Worm (Caenorhabditis elegans): ENCODE data around the gene catp-8.

The catp-8 gene

DNA sequence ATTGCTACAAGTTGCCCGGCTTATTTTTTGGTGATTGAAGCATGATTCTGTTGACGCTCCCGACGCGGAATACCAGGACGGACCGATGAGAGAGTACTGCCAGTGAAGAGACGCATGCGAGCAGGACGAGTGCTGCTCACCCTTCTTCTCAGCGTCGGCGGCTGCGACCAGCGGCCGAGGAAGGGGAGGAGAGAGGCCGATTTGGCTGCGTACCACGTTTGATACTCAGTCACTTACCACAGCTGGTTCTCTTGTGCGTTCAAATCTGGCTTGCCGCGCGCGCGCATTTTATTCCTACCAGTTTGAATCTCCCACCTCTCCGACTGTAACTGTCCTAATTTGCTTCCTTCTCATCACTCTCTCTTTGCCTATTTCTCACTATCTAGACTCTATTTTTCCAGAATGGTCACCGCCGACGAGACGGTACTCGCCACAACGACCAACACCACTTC, 45.2 kb upstream of the catp-8 start, which contains the start of gene mep-1 (continued):
- no peak for TF ChIP-seq snpc-4 (GFP tag; optimal IDR thresholded peaks at IDR 0.05)
- TF ChIP-seq snpc-4 (tag; optimal IDR thresholded peaks at IDR 0.05) = peak in 2 of 4 experiments; percentile 59 to 61
- no peak for TF ChIP-seq repo-1 (tag; optimal IDR thresholded peaks at IDR 0.05)
- TF ChIP-seq aptf-3 (GFP tag; IDR thresholded peaks at IDR 0.05) = no peak
- no peak for TF ChIP-seq B0336.3 (GFP tag; IDR thresholded peaks at IDR 0.05)
- no peak for TF ChIP-seq nhr-90 (tag; optimal IDR thresholded peaks at IDR 0.05)
- TF ChIP-seq F57C9.4 (tag; optimal IDR thresholded peaks at IDR 0.05) = no peak
- TF ChIP-seq F52B5.7 (tag; optimal IDR thresholded peaks at IDR 0.05) = peak; percentile 41
- TF ChIP-seq F57A8.1 (GFP tag; optimal IDR thresholded peaks at IDR 0.05) = no peak
- TF ChIP-seq cebp-1 (GFP tag; IDR thresholded peaks at IDR 0.05) = peak; percentile 30; the same call in 1 of the 2 replicates
- TF ChIP-seq cebp-1 (tag; optimal IDR thresholded peaks at IDR 0.05) = peak; percentile 51
- TF ChIP-seq unc-130 (GFP tag; optimal IDR thresholded peaks at IDR 0.05) = no peak
- no peak for TF ChIP-seq ama-1 (optimal IDR thresholded peaks at IDR 0.05)
- TF ChIP-seq ama-1 (GFP tag; optimal IDR thresholded peaks at IDR 0.05) = no peak
- 0 out of 2 replicates have a peak, but pooled peaks have one; percentile 23 for TF ChIP-seq rcor-1 (GFP tag; IDR thresholded peaks at IDR 0.05)
- TF ChIP-seq F23B12.7 (tag; optimal IDR thresholded peaks at IDR 0.05; ENCODE audit: insufficient read depth) = no peak
- TF ChIP-seq lin-26 (GFP tag; IDR thresholded peaks at IDR 0.05) = peak; percentile 58
- peak; percentile 35 for TF ChIP-seq F33H1.4 (GFP tag; IDR thresholded peaks at IDR 0.05)
- no peak for TF ChIP-seq F49E8.2 (tag; optimal IDR thresholded peaks at IDR 0.05; ENCODE audit: insufficient read depth)
- TF ChIP-seq efl-1 (GFP tag; optimal IDR thresholded peaks at IDR 0.05) = no peak
- TF ChIP-seq nhr-120 (GFP tag; IDR thresholded peaks at IDR 0.05) = no peak
- no peak for TF ChIP-seq nfya-2 (GFP tag; IDR thresholded peaks at IDR 0.05)
- TF ChIP-seq snpc-3.4 (tag; optimal IDR thresholded peaks at IDR 0.05) = no peak
- no peak for TF ChIP-seq F10E7.11 (tag; optimal IDR thresholded peaks at IDR 0.05)
- TF ChIP-seq sptf-2 (GFP tag; optimal IDR thresholded peaks at IDR 0.05) = no peak
- no peak for TF ChIP-seq chd-7 (tag; optimal IDR thresholded peaks at IDR 0.05)
- TF ChIP-seq ceh-58 (GFP tag; IDR thresholded peaks at IDR 0.05) = no peak
- no peak for TF ChIP-seq F22D6.2 (tag; optimal IDR thresholded peaks at IDR 0.05)
- TF ChIP-seq snpc-1.3 (tag; optimal IDR thresholded peaks at IDR 0.05; ENCODE audit: insufficient read depth) = no peak
- no peak for TF ChIP-seq somi-1 (GFP tag; optimal IDR thresholded peaks at IDR 0.05)
- peak; percentile 92 for TF ChIP-seq hmg-1.2 (GFP tag; IDR thresholded peaks at IDR 0.05)

DNA sequence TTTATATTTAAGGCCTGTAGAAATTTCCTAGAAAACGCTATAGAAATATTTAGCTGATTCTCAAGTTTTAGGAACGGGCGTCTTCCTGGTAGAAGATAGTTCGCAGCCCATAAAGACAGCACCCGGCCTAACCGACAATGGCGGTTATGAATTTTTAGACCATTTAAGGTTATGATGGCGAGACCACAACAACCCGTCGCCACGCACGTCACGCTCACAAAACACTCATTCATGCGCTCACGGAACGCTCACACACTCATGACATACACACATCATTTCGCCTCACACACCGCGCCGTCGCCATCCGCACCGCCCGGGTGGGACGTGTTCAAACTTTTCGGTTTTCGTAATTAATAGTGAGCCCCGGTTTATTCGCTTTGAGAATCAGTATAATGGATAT, 44.6 kb upstream of the catp-8 start:
- TF ChIP-seq ztf-6 (GFP tag; IDR thresholded peaks at IDR 0.05) = no peak
- TF ChIP-seq lir-1 (GFP tag; conservative IDR thresholded peaks at IDR 0.05) = peak; percentile 83
- TF ChIP-seq lin-26 (GFP tag; IDR thresholded peaks at IDR 0.05) = 0 out of 2 replicates have a peak, but pooled peaks have one; percentile 55
- TF ChIP-seq madf-6 (GFP tag; IDR thresholded peaks at IDR 0.05) = 0 out of 2 replicates have a peak, but pooled peaks have one; percentile 9
- TF ChIP-seq attf-3 (GFP tag; conservative IDR thresholded peaks at IDR 0.05) = 0 out of 2 replicates have a peak, but pooled peaks have one; percentile 15
- 0 out of 2 replicates have a peak, but pooled peaks have one; percentile 14 for TF ChIP-seq rcor-1 (GFP tag; IDR thresholded peaks at IDR 0.05)
- TF ChIP-seq sptf-2 (GFP tag; optimal IDR thresholded peaks at IDR 0.05) = no peak
- TF ChIP-seq lin-54 (GFP tag; optimal IDR thresholded peaks at IDR 0.05) = no peak
- no peak for TF ChIP-seq madf-3 (GFP tag; IDR thresholded peaks at IDR 0.05)
- TF ChIP-seq ccch-3 (GFP tag; optimal IDR thresholded peaks at IDR 0.05) = no peak
- 0 out of 2 replicates have a peak, but pooled peaks have one; percentile 9 for TF ChIP-seq ekl-4 (GFP tag; IDR thresholded peaks at IDR 0.05)
- peak in 1 of 3 experiments; percentile 1 for TF ChIP-seq lin-35 (GFP tag; optimal IDR thresholded peaks at IDR 0.05)

All from whole organism, young adult.